Worm (Caenorhabditis elegans) whole organism, midembryonic: Measurements from ENCODE around the gene Y76B12C.4.

Experiments
- T22C8.4 ChIP-seq: fragments of 200-800 bp; sonication (Bioruptor generic); IDR thresholded peaks from 2 replicates; pipeline ENCODE4 v1.3.6; 2022; ENCODE audit warnings: missing genetic modification characterization, missing compliant biosample characterization
- cog-1 ChIP-seq: sonication (generic microtip); optimal IDR thresholded peaks from 2 replicates; lab custom pipeline; 2016; ENCODE audit warnings: missing genetic modification characterization, missing compliant biosample characterization
- flt-1 ChIP-seq: fragments of 200-800 bp; sonication (Bioruptor generic); IDR thresholded peaks from 2 replicates; pipeline ENCODE4 v1.3.6; 2022; ENCODE audit warnings: missing genetic modification characterization, missing compliant biosample characterization
- klf-2 ChIP-seq: fragments of 200-800 bp; sonication (Bioruptor generic); conservative IDR thresholded peaks from 2 replicates; pipeline ENCODE4 v1.3.6; 2022; ENCODE audit warnings: missing genetic modification reagents, missing genetic modification characterization, missing compliant biosample characterization
- med-1 ChIP-seq: sonication (generic microtip); optimal IDR thresholded peaks from 2 replicates; lab custom pipeline; 2017; ENCODE audit warnings: missing genetic modification characterization, mild to moderate bottlenecking, missing compliant biosample characterization, antibody characterized with exemption, missing genetic modification reagents; ENCODE audit not compliant: insufficient read depth
- ztf-23 ChIP-seq: fragments of 200-800 bp; sonication (Bioruptor generic); IDR thresholded peaks from 2 replicates; pipeline ENCODE4 v1.3.6; 2022; ENCODE audit warnings: missing genetic modification reagents, missing genetic modification characterization, missing compliant biosample characterization
- ztf-29 ChIP-seq: fragments of 200-800 bp; sonication (Bioruptor generic); IDR thresholded peaks from 2 replicates; pipeline ENCODE4 v1.3.6; 2022; ENCODE audit warnings: missing genetic modification reagents, missing genetic modification characterization, missing compliant biosample characterization

DNA sequence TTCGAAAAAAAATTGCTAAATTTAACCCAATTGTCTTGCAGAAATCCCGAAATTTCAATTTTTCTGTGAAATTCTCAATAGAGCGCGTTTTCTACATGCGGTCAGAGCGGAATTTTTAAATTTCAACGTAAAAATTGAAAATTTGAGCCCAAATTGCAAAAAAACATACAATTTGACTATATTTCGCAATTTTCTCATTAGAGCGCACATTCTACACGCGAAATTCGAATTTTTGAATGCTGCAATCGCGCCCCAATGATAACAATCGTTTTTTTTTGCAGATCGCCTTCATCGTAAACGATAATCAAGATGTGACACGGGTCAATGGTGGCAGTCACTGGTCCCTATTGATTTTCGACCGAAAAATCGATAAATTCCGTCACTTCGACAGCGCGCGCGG, 8.1 kb downstream of the Y76B12C.4 start:
- TF ChIP-seq klf-2 (GFP tag; lab: Robert Waterston, UW) (no peak), T22C8.4 (GFP tag; lab: Robert Waterston, UW) (no peak), flt-1 (GFP tag; lab: Robert Waterston, UW) (no peak), med-1 (GFP tag; lab: Kevin White, UChicago) (no peak), ztf-23 (GFP tag; lab: Robert Waterston, UW) (no peak), cog-1 (tag; lab: Kevin White, UChicago) (no peak), ztf-29 (GFP tag; lab: Robert Waterston, UW) (no peak)
